Worm (Caenorhabditis elegans) whole organism, L1 larva: ENCODE results near the gene W03G1.5.

Experiments used
- C34B4.2 ChIP-seq: sonication (generic microtip); optimal IDR thresholded peaks from 2 replicates; lab custom pipeline; 2017; ENCODE audit warnings: mild to moderate bottlenecking, missing genetic modification characterization, missing compliant biosample characterization
- ama-1 ChIP-seq: fragments of 150-350 bp; optimal IDR thresholded peaks from 2 replicates; lab custom pipeline; 2014
- ceh-8 ChIP-seq: fragments of 200-800 bp; sonication (Bioruptor generic); optimal IDR thresholded peaks from 2 replicates; lab custom pipeline; 2018; ENCODE audit warnings: mild to moderate bottlenecking, missing genetic modification characterization, moderate library complexity, missing compliant biosample characterization
- ceh-88 ChIP-seq: fragments of 200-800 bp; sonication (Bioruptor generic); IDR thresholded peaks from 2 replicates; pipeline ENCODE4 v1.3.6; 2022; ENCODE audit warnings: missing genetic modification characterization, missing compliant biosample characterization
- grh-1 ChIP-seq: fragments of 200-800 bp; sonication (Bioruptor generic); IDR thresholded peaks from 2 replicates; pipeline ENCODE4 v1.3.6; 2022; ENCODE audit warnings: missing genetic modification reagents, missing genetic modification characterization, missing compliant biosample characterization
- hlh-4 ChIP-seq: sonication (generic microtip); optimal IDR thresholded peaks from 2 replicates; lab custom pipeline; 2016; ENCODE audit warnings: mild to moderate bottlenecking, missing genetic modification characterization, missing compliant biosample characterization
- isw-1 ChIP-seq: fragments of 200-800 bp; sonication (Bioruptor generic); IDR thresholded peaks from 2 replicates; pipeline ENCODE4 v1.3.6; 2022; ENCODE audit warnings: missing genetic modification characterization, missing compliant biosample characterization
- lsy-2 ChIP-seq, 2 experiments: fragments of 150-350 bp; optimal IDR thresholded peaks; 2 replicates each; lab custom pipeline; 2014; ENCODE audit warnings: missing biosample characterization in 2 of 2, missing genetic modification characterization in 2 of 2
- nhr-76 ChIP-seq: sonication (generic microtip); optimal IDR thresholded peaks from 2 replicates; lab custom pipeline; 2017; ENCODE audit warnings: missing biosample characterization, missing genetic modification characterization
- vab-15 ChIP-seq: sonication (generic microtip); optimal IDR thresholded peaks from 2 replicates; lab custom pipeline; 2017; ENCODE audit warnings: missing genotype, mild to moderate bottlenecking, missing genetic modification characterization, missing compliant biosample characterization
- zag-1 ChIP-seq: fragments of 150-350 bp; optimal IDR thresholded peaks from 2 replicates; lab custom pipeline; 2014; ENCODE audit warnings: missing biosample characterization, missing genetic modification characterization

Gene W03G1.5

DNA sequence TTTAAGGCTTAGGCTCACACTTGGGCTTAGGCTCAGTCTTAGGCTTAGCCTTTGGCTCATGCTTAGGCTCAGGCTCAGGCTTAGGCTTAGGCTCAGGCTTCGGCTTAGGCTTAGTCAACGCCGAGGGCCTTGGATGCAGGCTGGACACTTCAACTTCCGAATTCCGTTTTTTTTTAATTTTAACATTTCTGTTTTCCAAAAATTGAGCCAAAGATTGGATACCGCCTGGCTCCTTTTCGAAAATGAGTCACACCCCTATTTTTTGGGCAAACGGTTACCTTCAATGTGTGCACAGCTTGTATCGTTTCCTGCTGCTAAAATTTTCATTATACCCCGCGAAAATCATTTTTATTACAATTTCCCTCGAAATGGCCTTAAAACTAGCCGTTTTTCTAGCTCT is 50.8 kb downstream of the W03G1.5 start, which contains the start of gene M04G7.1:
Gene M04G7.1, plus strand, starts transcription at position 301 of the 400 bp plus-strand sequence.
- TF ChIP-seq C34B4.2 (tag; lab: Kevin White, UChicago) (no peak), ama-1 (lab: Kevin White, UChicago) (no peak), grh-1 (GFP tag; lab: Robert Waterston, UW) (no peak), vab-15 (no peak), isw-1 (GFP tag; lab: Robert Waterston, UW) (no peak), zag-1 (tag; lab: Kevin White, UChicago) (no peak), lsy-2 (tag; optimal IDR thresholded peaks at IDR 0.05; lab: Kevin White, UChicago) (no peak), nhr-76 (tag; lab: Kevin White, UChicago) (no peak), ceh-88 (GFP tag; lab: Robert Waterston, UW) (no peak), ceh-8 (no peak), hlh-4 (tag; lab: Kevin White, UChicago) (no peak)
